Worm (Caenorhabditis elegans): ENCODE results near the gene blos-2.

- no peak for TF ChIP-seq cog-1 (tag; optimal IDR thresholded peaks at IDR 0.05)
- no peak for TF ChIP-seq flt-1 (GFP tag; IDR thresholded peaks at IDR 0.05)
- TF ChIP-seq tab-1 (GFP tag; IDR thresholded peaks at IDR 0.05): no peak
- no peak for TF ChIP-seq ztf-23 (GFP tag; IDR thresholded peaks at IDR 0.05)
These were observed 6.5 kb upstream of the blos-2 start for ce11 chrIV:6327363-6328015.
